Worm (Caenorhabditis elegans): ENCODE measurements around the gene B0238.12.

The B0238.12 gene

ce11 chrV:5273770-5274169 lies 8.1 kb downstream of the B0238.12 start, which contains the start of gene natc-2:
Gene natc-2, plus strand, starts transcription at chrV:5274070.
- no peak for TF ChIP-seq C17E4.6 (GFP tag; IDR thresholded peaks at IDR 0.05)
- TF ChIP-seq mes-4 (tag; optimal IDR thresholded peaks at IDR 0.05) = no peak
- no peak for TF ChIP-seq cebp-2 (GFP tag; IDR thresholded peaks at IDR 0.05)
- TF ChIP-seq tbp1 (GFP tag; optimal IDR thresholded peaks at IDR 0.05) = no peak
- TF ChIP-seq lsl-1 (GFP tag; optimal IDR thresholded peaks at IDR 0.05) = peak; percentile 24

- TF ChIP-seq D2030.7 (GFP tag; IDR thresholded peaks at IDR 0.05) (0 out of 2 replicates have a peak, but pooled peaks have one; percentile 16), F33H1.4 (GFP tag; IDR thresholded peaks at IDR 0.05) (peak; percentile 19; the same call in 1 of the 2 replicates), Y56A3A.18 (GFP tag; IDR thresholded peaks at IDR 0.05) (no peak), dox-1 (GFP tag; IDR thresholded peaks at IDR 0.05) (peak; percentile 72), cebp-1 (GFP tag; IDR thresholded peaks at IDR 0.05) (no peak), cebp-1 (tag; optimal IDR thresholded peaks at IDR 0.05) (peak; percentile 36), nhr-80 (tag; optimal IDR thresholded peaks at IDR 0.05) (peak; percentile 8), F23B12.7 (tag; optimal IDR thresholded peaks at IDR 0.05; ENCODE audit: insufficient read depth) (peak; percentile 9), lsl-1 (GFP tag; optimal IDR thresholded peaks at IDR 0.05) (peak; percentile 15), let-526 (GFP tag; IDR thresholded peaks at IDR 0.05) (no peak), lin-35 (GFP tag; optimal IDR thresholded peaks at IDR 0.05) (peak in 2 of 3 experiments; percentile 22 to 47), madf-3 (GFP tag; IDR thresholded peaks at IDR 0.05) (0 out of 2 replicates have a peak, but pooled peaks have one; percentile 61), ztf-18 (tag; optimal IDR thresholded peaks at IDR 0.05) (peak; percentile 92), madf-6 (GFP tag; IDR thresholded peaks at IDR 0.05) (peak; percentile 31; the same call in 1 of the 2 replicates), snpc-3.4 (tag; optimal IDR thresholded peaks at IDR 0.05) (peak; percentile 45), Y53G8AR.9 (GFP tag; conservative IDR thresholded peaks at IDR 0.05) (0 out of 2 replicates have a peak, but pooled peaks have one; percentile 46), sdz-38 (tag; optimal IDR thresholded peaks at IDR 0.05) (no peak), nfyb-1 (GFP tag; IDR thresholded peaks at IDR 0.05) (peak; percentile 16; the same call in 1 of the 2 replicates), lin-54 (GFP tag; optimal IDR thresholded peaks at IDR 0.05) (peak; percentile 44), mcd-1 (GFP tag; IDR thresholded peaks at IDR 0.05) (peak; percentile 77), zfh-2 (GFP tag; conservative IDR thresholded peaks at IDR 0.05) (no peak)
These were observed 9.3 kb downstream of the B0238.12 start for ce11 chrV:5274974-5275373.

ce11 chrV:5275426-5276007 lies 9.9 kb downstream of the B0238.12 start:
- no peak for TF ChIP-seq gei-17 (GFP tag; optimal IDR thresholded peaks at IDR 0.05)
- TF ChIP-seq attf-6 (GFP tag; IDR thresholded peaks at IDR 0.05) = 0 out of 2 replicates have a peak, but pooled peaks have one; percentile 47
- no peak for TF ChIP-seq hmg-1.2 (GFP tag; IDR thresholded peaks at IDR 0.05)
- no peak for TF ChIP-seq rcor-1 (GFP tag; IDR thresholded peaks at IDR 0.05)
- peak; percentile 33 for TF ChIP-seq lin-54 (GFP tag; optimal IDR thresholded peaks at IDR 0.05)
- TF ChIP-seq attf-3 (GFP tag; conservative IDR thresholded peaks at IDR 0.05) = no peak
- TF ChIP-seq madf-8 (GFP tag; conservative IDR thresholded peaks at IDR 0.05) = no peak
- TF ChIP-seq ztf-26 (tag; optimal IDR thresholded peaks at IDR 0.05) = no peak
- TF ChIP-seq xnd-1 (tag; optimal IDR thresholded peaks at IDR 0.05) = no peak
- TF ChIP-seq C06A6.2 (GFP tag; conservative IDR thresholded peaks at IDR 0.05) = no peak
- no peak for TF ChIP-seq hsf-1 (GFP tag; IDR thresholded peaks at IDR 0.05)
- TF ChIP-seq nhr-179 (tag; optimal IDR thresholded peaks at IDR 0.05) = no peak
- TF ChIP-seq B0019.2 (GFP tag; conservative IDR thresholded peaks at IDR 0.05) = no peak
- no peak for TF ChIP-seq akir-1 (GFP tag; optimal IDR thresholded peaks at IDR 0.05)
- no peak for TF ChIP-seq ceh-100 (GFP tag; IDR thresholded peaks at IDR 0.05)
- TF ChIP-seq snpc-1.1 (tag; optimal IDR thresholded peaks at IDR 0.05; ENCODE audit: insufficient read depth) = no peak
- no peak for TF ChIP-seq madf-10 (tag; optimal IDR thresholded peaks at IDR 0.05)
- no peak for TF ChIP-seq lag-1 (GFP tag; IDR thresholded peaks at IDR 0.05)
- peak in 1 of 2 experiments; percentile 29 for TF ChIP-seq rec-8 (tag; optimal IDR thresholded peaks at IDR 0.05)
- TF ChIP-seq K11D2.4 (GFP tag; IDR thresholded peaks at IDR 0.05) = no peak
- no peak for TF ChIP-seq chd-7 (tag; optimal IDR thresholded peaks at IDR 0.05)
- no peak for TF ChIP-seq F57A8.1 (GFP tag; optimal IDR thresholded peaks at IDR 0.05)
